Worm (Caenorhabditis elegans): Measurements from ENCODE around the gene rpl-18.

DNA sequence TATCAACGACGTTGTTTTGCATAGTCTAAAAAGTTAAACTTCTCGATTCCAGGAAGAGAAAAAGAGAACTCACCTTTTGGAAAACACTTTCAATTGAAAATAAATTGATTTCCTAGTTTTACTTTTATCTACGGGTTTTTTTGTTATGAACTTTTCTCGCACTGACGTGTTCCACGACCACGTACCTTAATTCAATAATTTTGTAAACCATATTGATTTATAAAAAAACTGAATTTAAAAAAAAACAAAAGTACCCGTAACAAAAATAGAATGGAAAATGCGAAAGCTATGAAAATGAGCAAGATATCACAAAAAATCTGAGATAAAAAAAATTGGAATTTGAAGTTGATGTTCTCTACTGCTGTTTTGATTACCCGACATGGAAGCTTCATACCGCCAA is 35.4 kb upstream of the rpl-18 start, which contains the start of gene C47A4.3:
- no peak for TF ChIP-seq elt-3 (tag; optimal IDR thresholded peaks at IDR 0.05)
- TF ChIP-seq zag-1 (tag; optimal IDR thresholded peaks at IDR 0.05) = no peak
- TF ChIP-seq fkh-10 (GFP tag; optimal IDR thresholded peaks at IDR 0.05) = no peak
- no peak for TF ChIP-seq elt-1 (tag; optimal IDR thresholded peaks at IDR 0.05)
- TF ChIP-seq ama-1 (optimal IDR thresholded peaks at IDR 0.05) = no peak
- TF ChIP-seq aly-2 (tag; optimal IDR thresholded peaks at IDR 0.05) = no peak
- TF ChIP-seq lin-39 (tag; optimal IDR thresholded peaks at IDR 0.05) = no peak
- no peak for TF ChIP-seq ceh-28 (tag; optimal IDR thresholded peaks at IDR 0.05)
- no peak for TF ChIP-seq ztf-4 (tag; optimal IDR thresholded peaks at IDR 0.05)
- no peak for TF ChIP-seq fos-1 (tag; optimal IDR thresholded peaks at IDR 0.05)
- no peak for TF ChIP-seq snpc-4 (tag; optimal IDR thresholded peaks at IDR 0.05)
- no peak for TF ChIP-seq tbx-2 (tag; optimal IDR thresholded peaks at IDR 0.05)
